Fruit fly (Drosophila melanogaster) whole organism, pupa: Measurements from ENCODE around the gene Atac2.

Source experiments
- CG13204 ChIP-seq: fragments of 200-800 bp; sonication (Bioruptor generic); optimal IDR thresholded peaks from 2 replicates; lab custom pipeline; 2018; ENCODE audit warnings: missing biosample characterization, mild to moderate bottlenecking, missing genetic modification characterization, moderate library complexity
- CG14655 ChIP-seq: fragments of 200-800 bp; sonication (Bioruptor generic); optimal IDR thresholded peaks from 3 replicates; lab custom pipeline; 2017; ENCODE audit warnings: mild to moderate bottlenecking, missing biosample characterization, missing genetic modification reagents, missing genetic modification characterization
- CG15710 ChIP-seq: fragments of 200-800 bp; sonication (Bioruptor generic); optimal IDR thresholded peaks from 2 replicates; lab custom pipeline; 2018; ENCODE audit warnings: missing biosample characterization, mild to moderate bottlenecking, missing genetic modification characterization, moderate library complexity
- CG32121 ChIP-seq: fragments of 200-800 bp; sonication (Bioruptor generic); IDR thresholded peaks from 2 replicates; pipeline ENCODE4 v1.3.6; 2022; ENCODE audit warnings: missing biosample characterization, missing genetic modification characterization
- CG34367 ChIP-seq: fragments of 200-800 bp; sonication (Bioruptor generic); optimal IDR thresholded peaks from 2 replicates; lab custom pipeline; 2018; ENCODE audit warnings: missing biosample characterization, mild to moderate bottlenecking, missing genetic modification characterization
- CG9948 ChIP-seq: fragments of 200-800 bp; sonication (Bioruptor generic); optimal IDR thresholded peaks from 2 replicates; lab custom pipeline; 2018; ENCODE audit warnings: missing biosample characterization, mild to moderate bottlenecking, missing genetic modification characterization, moderate library complexity
- EcR ChIP-seq: fragments of 200-800 bp; sonication (Bioruptor generic); optimal IDR thresholded peaks from 3 replicates; lab custom pipeline; 2019; ENCODE audit warnings: missing biosample characterization, missing genetic modification characterization, mild to moderate bottlenecking, moderate library complexity, missing genetic modification reagents
- rn ChIP-seq: fragments of 200-800 bp; sonication (Bioruptor generic); IDR thresholded peaks from 2 replicates; pipeline ENCODE4 v1.3.6; 2022; ENCODE audit warnings: missing biosample characterization, missing genetic modification characterization

- TF ChIP-seq CG15710 (tag; lab: Kevin White, UChicago) (no peak), CG9948 (no peak), rn (GFP tag; lab: Robert Waterston, UW) (no peak), EcR (GFP tag; lab: Kevin White, UChicago) (no peak), CG32121 (no peak), CG13204 (GFP tag; lab: Kevin White, UChicago) (no peak), CG34367 (tag; lab: Kevin White, UChicago) (no peak), CG14655 (no peak)
These were observed 20.3 kb upstream of the Atac2 start for dm6 chr2L:18632389-18632788.
